Worm (Caenorhabditis elegans) whole organism, L4 larva: ENCODE results near the gene srz-63.

Experiments used
- D1046.2 ChIP-seq: fragments of 200-800 bp; sonication (Bioruptor generic); IDR thresholded peaks from 2 replicates; pipeline ENCODE4 v1.3.6; 2022; ENCODE audit warnings: missing genetic modification characterization, missing compliant biosample characterization
- F49E8.2 ChIP-seq: sonication (generic microtip); optimal IDR thresholded peaks from 2 replicates; lab custom pipeline; 2016; ENCODE audit warnings: missing compliant biosample characterization, mild to moderate bottlenecking, missing genetic modification characterization, borderline replicate concordance
- R02D3.7 ChIP-seq: fragments of 150-350 bp; sonication (generic microtip); optimal IDR thresholded peaks from 3 replicates; lab custom pipeline; 2014; ENCODE audit warnings: missing biosample characterization, missing genetic modification characterization
- ZK546.5 ChIP-seq, 2 experiments: sonication (generic microtip); optimal IDR thresholded peaks; 2 replicates each; lab custom pipeline; 2017; ENCODE audit warnings: missing biosample characterization in 2 of 2, missing genetic modification characterization in 2 of 2
- aha-1 ChIP-seq: fragments of 150-350 bp; peaks from one replicate; lab custom pipeline; 2014; ENCODE audit warnings: missing biosample characterization, missing genetic modification characterization
- aly-2 ChIP-seq: sonication (generic microtip); optimal IDR thresholded peaks from 2 replicates; lab custom pipeline; 2018; ENCODE audit warnings: missing biosample characterization, missing genetic modification characterization
- ama-1 ChIP-seq: fragments of 150-350 bp; optimal IDR thresholded peaks from 2 replicates; lab custom pipeline; 2014; ENCODE audit warnings: inconsistent platforms, mixed read lengths
- ceh-20 ChIP-seq: fragments of 200-800 bp; sonication (Bioruptor generic); IDR thresholded peaks from 2 replicates; pipeline ENCODE4 v1.3.6; 2022; ENCODE audit warnings: missing genetic modification reagents, missing genetic modification characterization, missing compliant biosample characterization
- ceh-28 ChIP-seq: fragments of 150-350 bp; optimal IDR thresholded peaks from 2 replicates; lab custom pipeline; 2014; ENCODE audit warnings: missing biosample characterization, missing genetic modification reagents, missing genetic modification characterization
- ceh-32 ChIP-seq: sonication (generic microtip); optimal IDR thresholded peaks from 2 replicates; lab custom pipeline; 2016; ENCODE audit warnings: mild to moderate bottlenecking, missing genetic modification characterization, missing compliant biosample characterization; ENCODE audit not compliant: poor library complexity
- ceh-82 ChIP-seq: sonication (generic microtip); optimal IDR thresholded peaks from 2 replicates; lab custom pipeline; 2017; ENCODE audit warnings: missing biosample characterization, missing genetic modification characterization
- ctbp-1 ChIP-seq: fragments of 200-800 bp; sonication (Bioruptor generic); IDR thresholded peaks from 2 replicates; pipeline ENCODE4 v1.3.6; 2022; ENCODE audit warnings: missing genetic modification reagents, missing genetic modification characterization, missing compliant biosample characterization
- daf-12 ChIP-seq: fragments of 150-350 bp; optimal IDR thresholded peaks from 2 replicates; lab custom pipeline; 2014; ENCODE audit warnings: missing biosample characterization, missing genetic modification reagents, missing genetic modification characterization
- daf-19 ChIP-seq: fragments of 200-800 bp; sonication (Bioruptor generic); conservative IDR thresholded peaks from 2 replicates; pipeline ENCODE4 v1.3.6; 2022; ENCODE audit warnings: missing genetic modification characterization, missing compliant biosample characterization
- daf-8 ChIP-seq: fragments of 200-800 bp; sonication (Bioruptor generic); IDR thresholded peaks from 2 replicates; pipeline ENCODE4 v1.3.6; 2022; ENCODE audit warnings: missing genetic modification characterization, missing compliant biosample characterization
- dmd-6 ChIP-seq: fragments of 200-800 bp; sonication (Bioruptor generic); IDR thresholded peaks from 2 replicates; pipeline ENCODE4 v1.3.6; 2022; ENCODE audit warnings: missing genetic modification reagents, missing genetic modification characterization, missing compliant biosample characterization
- fkh-10 ChIP-seq: fragments of 150-350 bp; optimal IDR thresholded peaks from 2 replicates; lab custom pipeline; 2014; ENCODE audit warnings: missing biosample characterization, missing genetic modification reagents, missing genetic modification characterization
- hif-1 ChIP-seq, 2 experiments: sonication (generic microtip); optimal IDR thresholded peaks; 2 replicates each; lab custom pipeline; 2016 to 2017; ENCODE audit warnings: missing compliant biosample characterization in 2 of 2, missing genetic modification characterization in 2 of 2, missing genetic modification reagents in 2 of 2, missing genotype in 2 of 2, mild to moderate bottlenecking in 1 of 2
- hmg-1.1 ChIP-seq: fragments of 200-800 bp; sonication (Bioruptor generic); IDR thresholded peaks from 2 replicates; pipeline ENCODE4 v1.3.6; 2022; ENCODE audit warnings: missing genetic modification reagents, missing genetic modification characterization, missing compliant biosample characterization
- lim-7 ChIP-seq: fragments of 200-800 bp; sonication (Bioruptor generic); IDR thresholded peaks from 2 replicates; pipeline ENCODE4 v1.3.6; 2022; ENCODE audit warnings: missing genetic modification characterization, missing compliant biosample characterization
- lin-13 ChIP-seq: fragments of 150-350 bp; optimal IDR thresholded peaks from 2 replicates; lab custom pipeline; 2014; ENCODE audit warnings: missing biosample characterization, missing genetic modification reagents, missing genetic modification characterization
- lin-38 ChIP-seq: fragments of 200-800 bp; sonication (Bioruptor generic); IDR thresholded peaks from 2 replicates; pipeline ENCODE4 v1.3.6; 2022; ENCODE audit warnings: missing genetic modification reagents, missing genetic modification characterization, missing compliant biosample characterization
- lin-39 ChIP-seq: fragments of 150-350 bp; optimal IDR thresholded peaks from 2 replicates; lab custom pipeline; 2014; ENCODE audit warnings: missing biosample characterization, missing genetic modification reagents, missing genetic modification characterization
- lsy-2 ChIP-seq, 2 experiments: fragments of 150-350 bp in 1 of 2; sonication (generic microtip) in 1 of 2; optimal IDR thresholded peaks; 2 replicates each; lab custom pipeline; 2014 to 2017; ENCODE audit warnings: missing biosample characterization in 2 of 2, missing genetic modification characterization in 2 of 2
- madf-5 ChIP-seq, 2 experiments: fragments of 200-800 bp; sonication (Bioruptor generic); IDR thresholded peaks; 2 replicates each; pipeline ENCODE4 v1.3.6; 2022; ENCODE audit warnings: missing compliant biosample characterization in 2 of 2, missing genetic modification characterization in 2 of 2
- mdl-1 ChIP-seq, 2 experiments: fragments of 150-350 bp in 1 of 2; sonication (generic microtip) in 1 of 2; optimal IDR thresholded peaks; 2 replicates each; lab custom pipeline; 2014 to 2017; ENCODE audit warnings: missing biosample characterization in 2 of 2, missing genetic modification characterization in 2 of 2
- mep-1 ChIP-seq: fragments of 150-350 bp; sonication (generic microtip); optimal IDR thresholded peaks from 3 replicates; lab custom pipeline; 2014; ENCODE audit warnings: missing biosample characterization, missing genetic modification characterization
- nhr-102 ChIP-seq: sonication (generic microtip); optimal IDR thresholded peaks from 2 replicates; lab custom pipeline; 2016; ENCODE audit warnings: mild to moderate bottlenecking, missing genetic modification characterization, moderate library complexity, missing compliant biosample characterization
- nhr-28 ChIP-seq: fragments of 150-350 bp; optimal IDR thresholded peaks from 2 replicates; lab custom pipeline; 2014; ENCODE audit warnings: missing biosample characterization, missing genetic modification characterization
- nhr-6 ChIP-seq: fragments of 150-350 bp; optimal IDR thresholded peaks from 2 replicates; lab custom pipeline; 2014; ENCODE audit warnings: missing biosample characterization, missing genetic modification characterization
- nhr-77 ChIP-seq: fragments of 150-350 bp; optimal IDR thresholded peaks from 2 replicates; lab custom pipeline; 2014; ENCODE audit warnings: missing biosample characterization, missing genetic modification characterization
- pha-4 ChIP-seq, 2 experiments: fragments of 150-350 bp in 1 of 2; fragments of 200-800 bp in 1 of 2; sonication (Bioruptor generic) in 1 of 2; IDR thresholded peaks in 1 of 2; optimal IDR thresholded peaks in 1 of 2; 2 replicates each; pipeline versions ENCODE4 v1.3.6 to Lab custom; 2014 to 2022; ENCODE audit warnings: missing genetic modification characterization in 2 of 2, missing genetic modification reagents in 2 of 2, missing biosample characterization in 1 of 2, missing compliant biosample characterization in 1 of 2
- php-3 ChIP-seq: fragments of 200-800 bp; sonication (Bioruptor generic); IDR thresholded peaks from 2 replicates; pipeline ENCODE4 v1.3.6; 2022; ENCODE audit warnings: missing genetic modification reagents, missing genetic modification characterization, missing compliant biosample characterization
- pqm-1 ChIP-seq: sonication (generic microtip); optimal IDR thresholded peaks from 2 replicates; lab custom pipeline; 2017; ENCODE audit warnings: missing biosample characterization, missing genetic modification characterization
- sdz-12 ChIP-seq: fragments of 200-800 bp; sonication (Bioruptor generic); optimal IDR thresholded peaks from 2 replicates; lab custom pipeline; 2018; ENCODE audit warnings: mild to moderate bottlenecking, missing genetic modification characterization, missing compliant biosample characterization
- set-16 ChIP-seq: fragments of 200-800 bp; sonication (Bioruptor generic); IDR thresholded peaks from 2 replicates; pipeline ENCODE4 v1.3.6; 2022; ENCODE audit warnings: missing genetic modification reagents, missing genetic modification characterization, missing compliant biosample characterization
- spr-1 ChIP-seq: sonication (generic microtip); optimal IDR thresholded peaks from 2 replicates; lab custom pipeline; 2016; ENCODE audit warnings: mild to moderate bottlenecking, missing genetic modification characterization, missing compliant biosample characterization
- tag-97 ChIP-seq: fragments of 200-800 bp; sonication (Bioruptor generic); IDR thresholded peaks from 2 replicates; pipeline ENCODE4 v1.3.6; 2022; ENCODE audit warnings: missing genetic modification characterization, missing compliant biosample characterization
- unc-39 ChIP-seq: sonication (generic microtip); optimal IDR thresholded peaks from 2 replicates; lab custom pipeline; 2017; ENCODE audit warnings: missing biosample characterization, missing genetic modification characterization
- vab-7 ChIP-seq: fragments of 200-800 bp; sonication (Bioruptor generic); IDR thresholded peaks from 2 replicates; pipeline ENCODE4 v1.3.6; 2022; ENCODE audit warnings: missing genetic modification reagents, missing genetic modification characterization, missing compliant biosample characterization
- zag-1 ChIP-seq: fragments of 150-350 bp; optimal IDR thresholded peaks from 2 replicates; lab custom pipeline; 2014; ENCODE audit warnings: missing biosample characterization, missing genetic modification characterization
- zfp-3 ChIP-seq: fragments of 200-800 bp; sonication (Bioruptor generic); conservative IDR thresholded peaks from 2 replicates; pipeline ENCODE4 v1.3.6; 2022; ENCODE audit warnings: missing genetic modification reagents, missing genetic modification characterization, missing compliant biosample characterization
- zip-11 ChIP-seq: fragments of 200-800 bp; sonication (Bioruptor generic); IDR thresholded peaks from 2 replicates; pipeline ENCODE4 v1.3.6; 2022; ENCODE audit warnings: missing genetic modification characterization, missing compliant biosample characterization

srz-63 gene

DNA sequence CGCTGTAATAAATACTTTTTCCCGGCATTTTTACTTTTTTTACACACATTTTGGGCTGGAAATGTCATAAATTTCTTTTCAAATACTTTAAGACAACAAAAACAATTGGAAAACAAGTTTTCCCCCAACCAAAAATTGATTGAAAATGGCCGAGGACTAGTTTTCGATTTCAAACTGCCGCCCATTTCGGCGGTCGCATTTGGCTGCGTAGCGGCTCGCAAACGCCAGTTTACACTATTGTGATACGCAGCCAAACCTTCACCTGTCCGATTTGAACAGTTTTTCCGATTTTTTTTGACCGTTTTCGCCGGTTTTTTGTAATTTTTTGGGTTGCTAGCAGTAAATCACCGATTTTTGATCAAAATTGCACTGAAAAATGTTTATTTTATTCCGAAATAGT, 42.0 kb downstream of the srz-63 start (continued):
- TF ChIP-seq R02D3.7 (tag; lab: Kevin White, UChicago) (no peak), D1046.2 (GFP tag; lab: Robert Waterston, UW) (peak; percentile 90), pha-4 (GFP tag; IDR thresholded peaks at IDR 0.05; lab: Robert Waterston, UW) (peak; percentile 95), pha-4 (tag; optimal IDR thresholded peaks at IDR 0.05; lab: Kevin White, UChicago) (peak; percentile 7), tag-97 (GFP tag; lab: Robert Waterston, UW) (0 out of 2 replicates have a peak, but pooled peaks have one; percentile 49), ceh-82 (peak; percentile 42), mep-1 (peak; percentile 98), mdl-1 (tag; optimal IDR thresholded peaks at IDR 0.05; lab: Kevin White, UChicago) (peak; percentile 19 to 67), nhr-6 (tag; lab: Kevin White, UChicago) (peak; percentile 98), lin-38 (GFP tag; lab: Robert Waterston, UW) (peak; percentile 94), zip-11 (GFP tag; lab: Robert Waterston, UW) (peak; percentile 47; the same call in 1 of the 2 replicates), daf-19 (GFP tag; lab: Robert Waterston, UW) (no peak), fkh-10 (GFP tag; lab: Kevin White, UChicago) (peak; percentile 78), ama-1 (peak; percentile 94), daf-8 (GFP tag; lab: Robert Waterston, UW) (no peak), vab-7 (peak; percentile 92), F49E8.2 (peak; percentile 90), nhr-28 (tag; lab: Kevin White, UChicago) (peak; percentile 95), lin-13 (GFP tag; lab: Kevin White, UChicago) (peak; percentile 98), lim-7 (peak; percentile 71), nhr-77 (tag; lab: Kevin White, UChicago) (peak; percentile 97), ceh-32 (tag; lab: Kevin White, UChicago) (no peak), nhr-102 (tag; lab: Kevin White, UChicago) (peak; percentile 94), ZK546.5 (tag; optimal IDR thresholded peaks at IDR 0.05; lab: Kevin White, UChicago) (peak; percentile 89 to 98), ctbp-1 (GFP tag; lab: Robert Waterston, UW) (peak; percentile 88)

DNA sequence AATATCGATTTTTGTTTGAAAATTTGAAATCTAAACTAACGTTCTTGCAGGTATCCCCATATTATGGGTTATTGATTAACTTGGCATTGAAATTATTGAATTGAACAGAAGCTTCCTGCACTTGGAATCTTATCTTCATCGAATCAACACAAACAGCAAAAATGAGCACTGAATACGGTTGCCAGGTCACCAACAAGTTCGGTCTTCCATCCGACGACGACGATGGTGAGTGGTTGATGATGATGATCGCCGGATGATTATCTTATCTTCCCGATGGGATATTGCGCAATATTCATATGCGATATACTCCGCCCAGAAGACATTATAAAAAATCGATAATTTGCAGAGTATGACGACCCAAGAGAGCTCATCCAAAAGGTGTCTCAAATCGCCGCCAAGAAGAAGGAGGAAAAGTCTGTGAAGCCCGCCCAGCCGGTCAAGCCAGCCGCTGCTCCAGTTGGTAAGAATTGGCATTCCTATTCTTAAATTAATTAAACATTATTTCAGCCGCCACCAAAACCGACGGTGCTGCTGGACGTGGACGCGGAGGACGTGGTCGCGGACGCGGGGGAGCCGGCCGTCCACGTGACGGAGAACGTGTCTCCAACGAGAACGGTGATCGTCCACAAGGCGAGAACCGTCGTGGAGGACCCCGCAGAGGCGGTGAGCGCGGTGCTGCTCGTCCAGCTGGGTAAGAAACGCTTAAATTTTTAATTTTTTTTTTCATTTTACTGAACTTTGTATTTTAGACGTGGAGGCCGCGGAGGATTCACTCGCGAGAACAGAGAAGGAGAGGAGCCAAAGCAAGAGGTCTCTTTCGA, 42.7 kb downstream of the srz-63 start, which contains the start of gene vig-1:
TSS of gene vig-1 (plus strand) at position 51 of the 821 bp plus-strand sequence.
- TF ChIP-seq set-16 (GFP tag; lab: Robert Waterston, UW) (peak; percentile 92), aha-1 (no peak), sdz-12 (GFP tag; lab: Kevin White, UChicago) (no peak), ceh-28 (tag; lab: Kevin White, UChicago) (peak; percentile 49), daf-8 (GFP tag; lab: Robert Waterston, UW) (0 out of 2 replicates have a peak, but pooled peaks have one; percentile 11), hmg-1.1 (no peak), madf-5 (GFP tag; IDR thresholded peaks at IDR 0.05; lab: Robert Waterston, UW) (0 out of 4 replicates have a peak, but pooled peaks of 1 of the 2 experiments have one; percentile 5), zfp-3 (GFP tag; lab: Robert Waterston, UW) (0 out of 2 replicates have a peak, but pooled peaks have one; percentile 24), lsy-2 (tag; optimal IDR thresholded peaks at IDR 0.05; lab: Kevin White, UChicago) (no peak)

- TF ChIP-seq ceh-20 (GFP tag; lab: Robert Waterston, UW) (no peak), F49E8.2 (no peak), aha-1 (peak; percentile 34), hif-1 (tag; optimal IDR thresholded peaks at IDR 0.05; lab: Kevin White, UChicago) (no peak), zag-1 (no peak), unc-39 (no peak), dmd-6 (GFP tag; lab: Robert Waterston, UW) (no peak), lim-7 (no peak), php-3 (GFP tag; lab: Robert Waterston, UW) (no peak), ama-1 (no peak), hmg-1.1 (no peak), aly-2 (tag; lab: Kevin White, UChicago) (no peak), lin-13 (GFP tag; lab: Kevin White, UChicago) (peak; percentile 6), lin-39 (tag; lab: Kevin White, UChicago) (no peak), ceh-82 (no peak), spr-1 (tag; lab: Kevin White, UChicago) (no peak), ctbp-1 (GFP tag; lab: Robert Waterston, UW) (no peak), pqm-1 (no peak), daf-12 (tag; lab: Kevin White, UChicago) (no peak), ceh-28 (tag; lab: Kevin White, UChicago) (no peak), vab-7 (no peak)
Observed at ce11 chrII:1322283-1323173, 44.1 kb downstream of the srz-63 start.
